Fruit fly (Drosophila melanogaster) S2 (cell line): ENCODE results near the gene CG15283.

ENCODE experiments used
- CG8478 ChIP-seq: fragments of >200 bp; optimal IDR thresholded peaks from 2 replicates; lab custom pipeline; 2018
- CTCF ChIP-seq, 2 experiments: fragments of >200 bp; optimal IDR thresholded peaks; 2 replicates each; lab custom pipeline; 2018

- TF ChIP-seq CG8478 (lab: Kevin White, UChicago) (no peak), CTCF (optimal IDR thresholded peaks at IDR 0.05; lab: Kevin White, UChicago) (no peak)
Observed at dm6 chr2L:14411102-14411501, 39.6 kb downstream of the CG15283 start.
